Worm (Caenorhabditis elegans) whole organism, early embryonic: ENCODE data around the gene cyp-14A1.

ENCODE experiments used
- B0310.2 ChIP-seq: sonication (generic microtip); optimal IDR thresholded peaks from 2 replicates; lab custom pipeline; 2016; ENCODE audit warnings: mild to moderate bottlenecking, missing genetic modification characterization, missing compliant biosample characterization
- ama-1 ChIP-seq: fragments of 150-350 bp; optimal IDR thresholded peaks from 2 replicates; lab custom pipeline; 2014
- ets-7 ChIP-seq: sonication (generic microtip); optimal IDR thresholded peaks from 2 replicates; lab custom pipeline; 2016; ENCODE audit warnings: missing genotype, missing genetic modification characterization, missing compliant biosample characterization
- flt-1 ChIP-seq: fragments of 200-800 bp; sonication (Bioruptor generic); IDR thresholded peaks from 2 replicates; pipeline ENCODE4 v1.3.6; 2022; ENCODE audit warnings: missing genetic modification characterization, missing compliant biosample characterization
- hmbx-1 ChIP-seq: sonication (generic microtip); optimal IDR thresholded peaks from 2 replicates; lab custom pipeline; 2016; ENCODE audit warnings: mild to moderate bottlenecking, missing genetic modification characterization, missing compliant biosample characterization
- hmg-4 ChIP-seq: fragments of 200-800 bp; sonication (Bioruptor generic); optimal IDR thresholded peaks from 2 replicates; lab custom pipeline; 2018; ENCODE audit warnings: mild to moderate bottlenecking, missing genetic modification characterization, missing compliant biosample characterization
- pes-1 ChIP-seq: fragments of 200-800 bp; sonication (Bioruptor generic); IDR thresholded peaks from 2 replicates; pipeline ENCODE4 v1.3.6; 2022; ENCODE audit warnings: missing genetic modification reagents, missing genetic modification characterization, missing compliant biosample characterization
- scrt-1 ChIP-seq: fragments of 200-800 bp; sonication (Bioruptor generic); IDR thresholded peaks from 2 replicates; pipeline ENCODE4 v1.3.6; 2022; ENCODE audit warnings: missing genetic modification characterization, missing compliant biosample characterization

- TF ChIP-seq hmbx-1: no peak
- TF ChIP-seq ama-1 (lab: Kevin White, UChicago): no peak
- no peak for TF ChIP-seq B0310.2
- TF ChIP-seq scrt-1 (GFP tag; lab: Robert Waterston, UW): no peak
- TF ChIP-seq ets-7: no peak
- TF ChIP-seq pes-1: no peak
- no peak for TF ChIP-seq hmg-4 (GFP tag; lab: Kevin White, UChicago)
- no peak for TF ChIP-seq flt-1
Measured at ce11 chrX:13257577-13257976, 9.6 kb downstream of the cyp-14A1 start, which contains the start of gene K08H2.10.
